Fruit fly (Drosophila melanogaster): ENCODE results near the gene Prps.
A peak's percentile ranks its signal among the peaks of the same experiment; 100 is the strongest.

Prps gene

dm6 chr3L:9723108-9723507, 26.6 kb upstream of the Prps start, which contains the start of the genes nbs and defl (continued):
- TF ChIP-seq CG14441 (GFP tag; IDR thresholded peaks at IDR 0.05) (peak; percentile 86), oc (tag; optimal IDR thresholded peaks at IDR 0.05) (no peak), CG10209 (GFP tag; optimal IDR thresholded peaks at IDR 0.05) (peak; percentile 40), ash1 (GFP tag; optimal IDR thresholded peaks at IDR 0.05) (no peak), CG12391 (tag; optimal IDR thresholded peaks at IDR 0.05) (peak; percentile 73), unpg (GFP tag; optimal IDR thresholded peaks at IDR 0.05) (no peak), ranshi (GFP tag; IDR thresholded peaks at IDR 0.05) (peak; percentile 71), CG13424 (tag; optimal IDR thresholded peaks at IDR 0.05) (peak; percentile 81), mld (GFP tag; IDR thresholded peaks at IDR 0.05; ENCODE audit: partially characterized antibody) (no peak), HmgD (GFP tag; optimal IDR thresholded peaks at IDR 0.05) (peak; percentile 37), CG7372 (GFP tag; IDR thresholded peaks at IDR 0.05) (peak; percentile 68), lilli (GFP tag; optimal IDR thresholded peaks at IDR 0.05) (peak; percentile 82), wor (GFP tag; IDR thresholded peaks at IDR 0.05) (no peak), gro (GFP tag; optimal IDR thresholded peaks at IDR 0.05) (peak; percentile 57), h (optimal IDR thresholded peaks at IDR 0.05) (no peak), Elba2 (GFP tag; optimal IDR thresholded peaks at IDR 0.05) (no peak), CG11456 (GFP tag; IDR thresholded peaks at IDR 0.05) (peak; percentile 58; the same call in 1 of the 3 replicates), Scr (GFP tag; IDR thresholded peaks at IDR 0.05; ENCODE audit: partially characterized antibody) (peak; percentile 65), bbx (GFP tag; IDR thresholded peaks at IDR 0.05; ENCODE audit: partially characterized antibody) (no peak), scrt (GFP tag; optimal IDR thresholded peaks at IDR 0.05) (peak; percentile 60), CG10462 (GFP tag; optimal IDR thresholded peaks at IDR 0.05) (peak; percentile 9), shn (GFP tag; optimal IDR thresholded peaks at IDR 0.05) (peak; percentile 44), gcm (GFP tag; optimal IDR thresholded peaks at IDR 0.05) (no peak), CG12769 (tag; optimal IDR thresholded peaks at IDR 0.05) (no peak), Hr3 (GFP tag; optimal IDR thresholded peaks at IDR 0.05) (peak; percentile 72), CG7963 (GFP tag; IDR thresholded peaks at IDR 0.05; ENCODE audit: partially characterized antibody) (no peak), CG8089 (GFP tag; optimal IDR thresholded peaks at IDR 0.05) (peak; percentile 41), H15 (GFP tag; IDR thresholded peaks at IDR 0.05) (peak; percentile 44; the same call in 1 of the 3 replicates), CG3995 (GFP tag; optimal IDR thresholded peaks at IDR 0.05) (peak; percentile 96), fu2 (GFP tag; optimal IDR thresholded peaks at IDR 0.05) (peak; percentile 71), ems (GFP tag; optimal IDR thresholded peaks at IDR 0.05) (peak; percentile 75), ap (GFP tag; IDR thresholded peaks at IDR 0.05) (no peak), lbe (GFP tag; optimal IDR thresholded peaks at IDR 0.05) (peak; percentile 66), CG32767 (GFP tag; IDR thresholded peaks at IDR 0.05) (peak; percentile 53; the same call in 1 of the 2 replicates), CG10366 (GFP tag; IDR thresholded peaks at IDR 0.05) (peak; percentile 67), CG12071 (GFP tag; optimal IDR thresholded peaks at IDR 0.05) (no peak), tin (GFP tag; optimal IDR thresholded peaks at IDR 0.05) (peak; percentile 56), Xrp1 (GFP tag; IDR thresholded peaks at IDR 0.05) (peak; percentile 76), NC2β (GFP tag; optimal IDR thresholded peaks at IDR 0.05) (peak; percentile 31), slp2 (GFP tag; optimal IDR thresholded peaks at IDR 0.05) (peak; percentile 61), ara (GFP tag; IDR thresholded peaks at IDR 0.05) (peak; percentile 71; the same call in 1 of the 2 replicates), pum (GFP tag; optimal IDR thresholded peaks at IDR 0.05) (peak; percentile 61), CG3065 (GFP tag; optimal IDR thresholded peaks at IDR 0.05) (peak; percentile 32), CG11247 (GFP tag; IDR thresholded peaks at IDR 0.05) (peak; percentile 71), disco-r (GFP tag; optimal IDR thresholded peaks at IDR 0.05) (peak; percentile 4), NK7.1 (GFP tag; optimal IDR thresholded peaks at IDR 0.05) (no peak), MTF-1 (GFP tag; optimal IDR thresholded peaks at IDR 0.05; ENCODE audit: borderline replicate concordance) (no peak), sens (GFP tag) (peak; percentile 95), az2 (GFP tag; optimal IDR thresholded peaks at IDR 0.05) (peak; percentile 64), CG34224 (GFP tag; IDR thresholded peaks at IDR 0.05; ENCODE audit: partially characterized antibody) (no peak), chn (GFP tag; optimal IDR thresholded peaks at IDR 0.05) (peak; percentile 46), CG2889 (GFP tag; IDR thresholded peaks at IDR 0.05) (peak; percentile 54; the same call in 2 of the 3 replicates)

Data from whole organism, embryonic.